Fruit fly (Drosophila melanogaster): ENCODE measurements around the gene CG12713.

CG12713 gene

DNA sequence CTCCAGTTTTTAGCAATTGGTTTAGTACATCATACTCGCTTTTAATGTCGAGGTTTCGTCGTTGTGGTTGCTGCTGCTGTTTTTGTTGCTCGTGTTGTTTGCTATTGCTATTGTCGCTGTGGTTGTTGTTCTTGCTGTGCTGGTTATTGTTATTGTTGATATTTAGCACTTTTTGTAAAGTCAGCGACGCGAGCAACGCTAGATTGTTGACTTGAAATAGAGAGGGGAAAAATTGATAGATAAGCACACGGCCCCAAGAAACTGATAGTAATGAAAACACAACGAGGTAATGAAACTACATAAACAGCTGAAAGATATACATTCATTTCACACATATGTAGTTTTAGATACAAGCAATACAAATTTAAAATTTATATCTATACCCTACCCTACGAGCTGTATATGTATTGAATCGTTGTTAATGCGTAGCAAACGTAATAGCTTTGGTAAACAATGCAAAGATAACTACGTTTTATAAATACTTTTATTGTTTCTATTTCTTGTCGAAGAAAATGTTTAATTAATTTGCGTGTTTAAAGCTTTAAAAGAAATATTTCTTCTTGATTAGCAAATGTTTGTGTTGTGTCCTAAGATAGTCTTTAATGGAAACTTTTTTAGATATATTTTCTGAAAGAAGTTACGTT lies 8.4 kb upstream of the CG12713 start (continued):
- TF ChIP-seq CG12299 (tag; optimal IDR thresholded peaks at IDR 0.05) (no peak), luna (GFP tag; optimal IDR thresholded peaks at IDR 0.05) (no peak)

DNA sequence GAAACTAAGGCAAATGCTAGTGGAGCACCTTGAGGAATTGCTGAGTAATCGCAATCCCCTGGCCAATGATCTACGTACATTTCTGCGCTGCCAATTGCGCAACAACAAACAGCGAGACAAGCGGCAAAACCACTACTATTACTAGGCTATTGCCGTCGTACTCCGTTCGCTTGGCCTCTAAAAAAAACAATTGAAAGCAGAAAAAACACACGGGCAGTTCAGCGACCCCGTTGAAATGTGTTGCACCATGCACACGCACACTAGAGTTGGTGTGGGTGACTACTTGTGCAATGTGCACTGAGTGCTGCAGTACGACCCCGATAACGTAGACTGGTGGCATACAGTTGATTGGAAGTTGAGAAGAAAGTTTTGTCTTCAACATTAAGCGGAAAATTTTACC lies 7.7 kb upstream of the CG12713 start:
- TF ChIP-seq inv (GFP tag; IDR thresholded peaks at IDR 0.05; ENCODE audit: partially characterized antibody), result 0 out of 2 replicates have a peak, but pooled peaks have one; percentile 6
- peak in 1 of 2 experiments; percentile 96 for TF ChIP-seq Pdp1 (GFP tag; optimal IDR thresholded peaks at IDR 0.05)
- TF ChIP-seq ro (GFP tag; IDR thresholded peaks at IDR 0.05), result no peak
- no peak for TF ChIP-seq dysf (GFP tag; IDR thresholded peaks at IDR 0.05)
- TF ChIP-seq twi (tag; optimal IDR thresholded peaks at IDR 0.05), result peak; percentile 56
- peak; percentile 36 for TF ChIP-seq kni (GFP tag; optimal IDR thresholded peaks at IDR 0.05)
- TF ChIP-seq CG6272 (GFP tag; IDR thresholded peaks at IDR 0.05), result no peak
- TF ChIP-seq E2f2 (GFP tag; IDR thresholded peaks at IDR 0.05), result no peak
- TF ChIP-seq CG4730 (GFP tag; IDR thresholded peaks at IDR 0.05), result no peak
- peak; percentile 39 for TF ChIP-seq ftz-f1 (GFP tag; optimal IDR thresholded peaks at IDR 0.05)
- TF ChIP-seq CG12071 (GFP tag; optimal IDR thresholded peaks at IDR 0.05), result no peak
- TF ChIP-seq ken (GFP tag; IDR thresholded peaks at IDR 0.05), result 0 out of 3 replicates have a peak, but pooled peaks have one; percentile 25
- TF ChIP-seq CG17328 (GFP tag; IDR thresholded peaks at IDR 0.05), result 0 out of 2 replicates have a peak, but pooled peaks have one; percentile 4
- 0 out of 2 replicates have a peak, but pooled peaks have one; percentile 36 for TF ChIP-seq CG1024 (GFP tag; IDR thresholded peaks at IDR 0.05)
- TF ChIP-seq CG6765 (GFP tag; optimal IDR thresholded peaks at IDR 0.05), result no peak
- TF ChIP-seq nom (GFP tag; optimal IDR thresholded peaks at IDR 0.05), result no peak
- no peak for TF ChIP-seq unc-4 (GFP tag; IDR thresholded peaks at IDR 0.05; ENCODE audit: partially characterized antibody)
- TF ChIP-seq CG15601 (tag; optimal IDR thresholded peaks at IDR 0.05), result peak; percentile 29
- TF ChIP-seq CG18476 (GFP tag; optimal IDR thresholded peaks at IDR 0.05), result no peak
- TF ChIP-seq CG6654 (GFP tag; optimal IDR thresholded peaks at IDR 0.05), result no peak
- TF ChIP-seq CG9609 (GFP tag; optimal IDR thresholded peaks at IDR 0.05), result no peak
- no peak for TF ChIP-seq gcm2 (GFP tag; optimal IDR thresholded peaks at IDR 0.05)
- TF ChIP-seq hkb (optimal IDR thresholded peaks at IDR 0.05), result no peak
- TF ChIP-seq hkb (GFP tag; IDR thresholded peaks at IDR 0.05), result peak; percentile 23; the same call in 1 of the 2 replicates
- TF ChIP-seq fu2 (GFP tag; optimal IDR thresholded peaks at IDR 0.05), result no peak
- TF ChIP-seq HHEX (GFP tag; optimal IDR thresholded peaks at IDR 0.05), result no peak
- no peak for TF ChIP-seq CG13624 (GFP tag; optimal IDR thresholded peaks at IDR 0.05)
- peak; percentile 1 for TF ChIP-seq ash1 (GFP tag; optimal IDR thresholded peaks at IDR 0.05)
- TF ChIP-seq row (GFP tag; IDR thresholded peaks at IDR 0.05), result peak; percentile 22; the same call in 1 of the 3 replicates
- TF ChIP-seq hbn (GFP tag; IDR thresholded peaks at IDR 0.05; ENCODE audit: partially characterized antibody), result no peak
- peak; percentile 12; the same call in 1 of the 2 replicates for TF ChIP-seq CkIIα-i1 (GFP tag; IDR thresholded peaks at IDR 0.05)
- no peak for TF ChIP-seq Six4 (GFP tag; optimal IDR thresholded peaks at IDR 0.05)
- TF ChIP-seq tup (GFP tag; optimal IDR thresholded peaks at IDR 0.05), result no peak
- no peak for TF ChIP-seq az2 (GFP tag; optimal IDR thresholded peaks at IDR 0.05)
- no peak for TF ChIP-seq Rfx (GFP tag; IDR thresholded peaks at IDR 0.05)
- no peak for TF ChIP-seq bsh (GFP tag; optimal IDR thresholded peaks at IDR 0.05)
- TF ChIP-seq aop (GFP tag; IDR thresholded peaks at IDR 0.05), result no peak
- no peak for TF ChIP-seq pita (GFP tag; optimal IDR thresholded peaks at IDR 0.05)
- no peak for TF ChIP-seq CG6175 (GFP tag; IDR thresholded peaks at IDR 0.05)
- TF ChIP-seq CG33213 (GFP tag; optimal IDR thresholded peaks at IDR 0.05), result no peak
- no peak for TF ChIP-seq kay (GFP tag; optimal IDR thresholded peaks at IDR 0.05)
- TF ChIP-seq Nf-YB (GFP tag; optimal IDR thresholded peaks at IDR 0.05), result no peak
- TF ChIP-seq hb (GFP tag; IDR thresholded peaks at IDR 0.05; ENCODE audit: partially characterized antibody), result no peak
- peak; percentile 10 for TF ChIP-seq ERR (GFP tag; optimal IDR thresholded peaks at IDR 0.05)
- no peak for TF ChIP-seq her (GFP tag; optimal IDR thresholded peaks at IDR 0.05)
- TF ChIP-seq MTF-1 (GFP tag; optimal IDR thresholded peaks at IDR 0.05; ENCODE audit: borderline replicate concordance), result peak; percentile 61

Measured in whole organism, embryonic.